Worm (Caenorhabditis elegans) whole organism, young adult: ENCODE results near the gene flp-3.

Source experiments
- B0336.3 ChIP-seq: fragments of 200-800 bp; sonication (Bioruptor generic); IDR thresholded peaks from 2 replicates; pipeline ENCODE4 v1.3.6; 2022; ENCODE audit warnings: missing genetic modification characterization, missing compliant biosample characterization
- K12H6.12 ChIP-seq: fragments of 200-800 bp; sonication (Bioruptor generic); optimal IDR thresholded peaks from 2 replicates; lab custom pipeline; 2018; ENCODE audit warnings: mild to moderate bottlenecking, missing genetic modification characterization, missing compliant biosample characterization
- attf-5 ChIP-seq: fragments of 200-800 bp; sonication (Bioruptor generic); optimal IDR thresholded peaks from 2 replicates; lab custom pipeline; 2018; ENCODE audit warnings: mild to moderate bottlenecking, missing genetic modification characterization, missing compliant biosample characterization
- cebp-2 ChIP-seq: fragments of 200-800 bp; sonication (Bioruptor generic); IDR thresholded peaks from 2 replicates; pipeline ENCODE4 v1.3.6; 2022; ENCODE audit warnings: missing genetic modification characterization, missing compliant biosample characterization
- ceh-27 ChIP-seq: fragments of 200-800 bp; sonication (Bioruptor generic); optimal IDR thresholded peaks from 2 replicates; lab custom pipeline; 2018; ENCODE audit warnings: mild to moderate bottlenecking, missing genetic modification characterization, moderate library complexity, missing compliant biosample characterization
- ets-4 ChIP-seq: fragments of 200-800 bp; sonication (Bioruptor generic); optimal IDR thresholded peaks from 2 replicates; lab custom pipeline; 2018; ENCODE audit warnings: mild to moderate bottlenecking, missing genetic modification characterization, missing compliant biosample characterization
- lag-1 ChIP-seq: fragments of 200-800 bp; sonication (Bioruptor generic); IDR thresholded peaks from 2 replicates; pipeline ENCODE4 v1.3.6; 2022; ENCODE audit warnings: missing genetic modification reagents, missing genetic modification characterization, missing compliant biosample characterization
- let-526 ChIP-seq: fragments of 200-800 bp; sonication (Bioruptor generic); IDR thresholded peaks from 2 replicates; pipeline ENCODE4 v1.3.6; 2022; ENCODE audit warnings: missing genetic modification reagents, missing genetic modification characterization, missing compliant biosample characterization
- let-607 ChIP-seq, 2 experiments: fragments of 200-800 bp in 1 of 2; sonication (Bioruptor generic) in 1 of 2; sonication (generic microtip) in 1 of 2; optimal IDR thresholded peaks; 2 replicates each; lab custom pipeline; 2016 to 2018; ENCODE audit warnings: mild to moderate bottlenecking in 2 of 2, missing compliant biosample characterization in 2 of 2, missing genetic modification characterization in 2 of 2, moderate library complexity in 2 of 2, missing genotype in 1 of 2
- lsy-27 ChIP-seq: sonication (generic microtip); optimal IDR thresholded peaks from 2 replicates; lab custom pipeline; 2017; ENCODE audit warnings: missing genetic modification characterization, mild to moderate bottlenecking, missing compliant biosample characterization, antibody characterized with exemption, missing genotype, borderline replicate concordance; ENCODE audit not compliant: insufficient read depth
- tlf-1 ChIP-seq: fragments of 200-800 bp; sonication (Bioruptor generic); optimal IDR thresholded peaks from 2 replicates; lab custom pipeline; 2018; ENCODE audit warnings: mild to moderate bottlenecking, missing genetic modification characterization, missing compliant biosample characterization
- unc-62 ChIP-seq: fragments of 150-350 bp; optimal IDR thresholded peaks from 2 replicates; lab custom pipeline; 2014; ENCODE audit warnings: missing biosample characterization, missing genetic modification reagents, missing genetic modification characterization
- ztf-6 ChIP-seq: fragments of 200-800 bp; sonication (Bioruptor generic); IDR thresholded peaks from 2 replicates; pipeline ENCODE4 v1.3.6; 2022; ENCODE audit warnings: missing genetic modification reagents, missing genetic modification characterization, missing compliant biosample characterization

- TF ChIP-seq let-607 (tag; optimal IDR thresholded peaks at IDR 0.05; lab: Kevin White, UChicago) (no peak), lsy-27 (tag; lab: Kevin White, UChicago) (no peak), let-526 (GFP tag; lab: Robert Waterston, UW) (no peak), attf-5 (GFP tag; lab: Kevin White, UChicago) (no peak), lag-1 (GFP tag; lab: Robert Waterston, UW) (no peak), K12H6.12 (tag; lab: Kevin White, UChicago) (no peak), tlf-1 (no peak), cebp-2 (GFP tag; lab: Robert Waterston, UW) (no peak), ztf-6 (GFP tag; lab: Robert Waterston, UW) (no peak), ets-4 (GFP tag; lab: Kevin White, UChicago) (no peak), unc-62 (GFP tag; lab: Kevin White, UChicago) (no peak), ceh-27 (GFP tag; lab: Kevin White, UChicago) (no peak), B0336.3 (no peak)
Measured at ce11 chrX:10092864-10093263, at the start of gene flp-3.
